Worm (Caenorhabditis elegans): Measurements from ENCODE around the gene F15H10.12.

Gene F15H10.12

DNA sequence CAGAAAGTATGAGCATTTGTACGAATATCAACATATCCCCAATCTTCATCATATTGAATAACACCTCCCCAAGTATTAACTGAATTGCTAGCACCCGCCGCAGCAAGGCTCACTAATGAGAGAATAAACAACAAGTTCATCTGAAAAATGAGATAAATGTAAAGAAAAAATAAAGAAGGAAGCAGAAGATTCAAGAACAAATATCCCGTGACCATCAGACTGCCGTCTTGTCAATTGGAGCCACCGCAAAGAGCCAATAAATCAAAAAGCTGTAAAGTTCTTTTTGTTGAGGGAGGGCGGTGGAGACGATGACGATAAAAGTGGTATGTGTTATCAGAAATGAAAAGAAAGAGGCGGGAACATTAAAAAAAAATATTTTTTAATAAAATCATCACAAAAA is 43.6 kb upstream of the F15H10.12 start, which contains the start of gene Y32F6A.5 (continued):
- TF ChIP-seq zip-2 (tag; optimal IDR thresholded peaks at IDR 0.05): no peak
- TF ChIP-seq hlh-30 (tag; optimal IDR thresholded peaks at IDR 0.05; ENCODE audit: insufficient read depth): no peak

DNA sequence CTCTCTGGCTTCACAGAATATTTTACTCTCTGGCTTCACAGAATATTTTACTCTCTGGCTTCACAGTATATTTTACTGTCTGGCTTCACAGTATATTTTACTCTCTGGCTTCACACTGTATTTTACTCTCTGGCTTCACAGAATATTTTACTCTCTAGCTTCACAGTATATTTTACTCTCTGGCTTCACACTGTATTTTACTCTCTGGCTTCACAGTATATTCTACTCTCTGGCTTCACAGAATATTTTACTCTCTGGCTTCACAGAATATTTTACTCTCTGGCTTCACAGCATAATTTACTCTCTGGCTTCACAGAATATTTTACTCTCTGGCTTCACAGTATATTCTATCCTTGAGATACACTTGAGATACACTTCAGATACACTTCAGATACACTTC is 40.5 kb upstream of the F15H10.12 start:
- 0 out of 2 replicates have a peak, but pooled peaks have one; percentile 22 for TF ChIP-seq mxl-2 (GFP tag; conservative IDR thresholded peaks at IDR 0.05)
- peak; percentile 61; the same call in 1 of the 2 replicates for TF ChIP-seq Y105C5A.15 (GFP tag; IDR thresholded peaks at IDR 0.05)
- peak in 1 of 2 experiments; percentile 74; a peak in 1 of 4 replicates for TF ChIP-seq madf-5 (GFP tag; IDR thresholded peaks at IDR 0.05)
- TF ChIP-seq ctbp-1 (GFP tag; IDR thresholded peaks at IDR 0.05): 0 out of 2 replicates have a peak, but pooled peaks have one; percentile 11
- peak; percentile 89 for TF ChIP-seq F26F4.8 (GFP tag; conservative IDR thresholded peaks at IDR 0.05)
- TF ChIP-seq lin-1 (GFP tag; IDR thresholded peaks at IDR 0.05): 0 out of 2 replicates have a peak, but pooled peaks have one; percentile 16
- TF ChIP-seq lim-7 (GFP tag; IDR thresholded peaks at IDR 0.05): peak; percentile 62; the same call in 1 of the 2 replicates

DNA sequence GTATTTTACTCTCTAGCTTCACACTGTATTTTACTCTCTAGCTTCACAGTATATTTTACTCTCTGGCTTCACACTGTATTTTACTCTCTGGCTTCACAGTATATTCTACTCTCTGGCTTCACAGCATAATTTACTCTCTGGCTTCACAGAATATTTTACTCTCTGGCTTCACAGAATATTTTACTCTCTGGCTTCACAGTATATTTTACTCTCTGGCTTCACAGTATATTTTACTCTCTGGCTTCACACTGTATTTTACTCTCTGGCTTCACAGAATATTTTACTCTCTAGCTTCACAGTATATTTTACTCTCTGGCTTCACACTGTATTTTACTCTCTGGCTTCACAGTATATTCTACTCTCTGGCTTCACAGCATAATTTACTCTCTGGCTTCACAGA is 40.1 kb upstream of the F15H10.12 start:
- 0 out of 2 replicates have a peak, but pooled peaks have one; percentile 9 for TF ChIP-seq dmd-6 (GFP tag; IDR thresholded peaks at IDR 0.05)

DNA sequence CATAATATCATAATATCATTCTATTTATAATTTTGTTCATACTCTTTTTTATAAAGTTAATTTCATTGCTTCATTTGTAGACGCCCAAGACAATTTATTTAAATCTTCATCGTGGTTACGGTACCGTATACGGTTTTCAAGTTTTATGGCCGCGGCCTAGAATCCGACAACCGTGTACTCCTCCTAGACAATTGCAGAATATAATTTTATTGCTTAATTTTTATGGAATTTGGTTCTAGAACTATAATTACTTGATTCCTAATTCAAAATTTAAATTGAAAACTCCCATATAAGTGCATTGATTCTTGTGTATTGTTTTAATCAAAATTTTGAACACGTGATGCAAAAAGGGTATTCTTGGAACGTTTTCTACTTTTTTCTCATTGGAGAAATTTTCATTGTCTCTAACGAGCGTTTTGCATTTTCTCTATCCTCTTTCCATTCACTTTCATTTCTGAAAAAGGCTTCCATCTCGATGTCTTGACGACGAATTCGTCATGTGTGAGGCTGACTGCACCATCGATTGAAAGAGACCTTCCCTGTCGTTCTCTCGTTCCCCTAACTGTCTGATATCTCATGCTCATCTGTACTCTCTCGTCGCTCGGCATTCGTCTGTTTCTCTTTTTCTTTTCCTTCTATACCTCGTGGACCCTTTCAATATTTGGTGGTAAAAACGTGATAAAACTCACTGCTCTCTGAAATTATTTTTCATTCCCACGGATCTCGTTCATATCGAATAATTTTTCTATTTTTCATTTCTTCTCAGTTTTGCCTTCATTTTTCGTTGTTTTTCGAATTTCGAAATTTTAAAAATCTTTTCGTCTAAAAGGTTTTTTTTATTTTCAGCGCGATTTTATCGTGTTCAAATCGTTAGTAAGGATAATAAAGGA is 31.5 kb upstream of the F15H10.12 start, which contains the start of gene pap-1:
Gene pap-1 (plus strand): TSS at position 840 of the 890 bp plus-strand sequence.
- no peak for TF ChIP-seq Y75B8A.6 (GFP tag; IDR thresholded peaks at IDR 0.05)
- no peak for TF ChIP-seq F37D6.2 (tag; optimal IDR thresholded peaks at IDR 0.05)
- no peak for TF ChIP-seq snpc-1.2 (GFP tag; IDR thresholded peaks at IDR 0.05)
- TF ChIP-seq hmg-1.1 (GFP tag; IDR thresholded peaks at IDR 0.05): no peak
- TF ChIP-seq nhr-28 (tag; optimal IDR thresholded peaks at IDR 0.05): no peak
- TF ChIP-seq daf-19 (GFP tag; conservative IDR thresholded peaks at IDR 0.05): no peak
- TF ChIP-seq hif-1 (tag; optimal IDR thresholded peaks at IDR 0.05): peak in 1 of 2 experiments; percentile 25
- TF ChIP-seq zfp-2 (tag; optimal IDR thresholded peaks at IDR 0.05): no peak
- no peak for TF ChIP-seq dmd-8 (GFP tag; IDR thresholded peaks at IDR 0.05)
- no peak for TF ChIP-seq zip-11 (GFP tag; IDR thresholded peaks at IDR 0.05)
- peak; percentile 75 for TF ChIP-seq mes-2 (tag; optimal IDR thresholded peaks at IDR 0.05; ENCODE audit: poor library complexity, severe bottlenecking)
- TF ChIP-seq nhr-42 (GFP tag; IDR thresholded peaks at IDR 0.05): no peak
- peak; percentile 28 for TF ChIP-seq mxl-3 (GFP tag; optimal IDR thresholded peaks at IDR 0.05)
- TF ChIP-seq F49E8.2 (tag; optimal IDR thresholded peaks at IDR 0.05; ENCODE audit: borderline replicate concordance): no peak
- no peak for TF ChIP-seq skn-1 (tag; optimal IDR thresholded peaks at IDR 0.05)
- TF ChIP-seq ZK546.5 (tag; optimal IDR thresholded peaks at IDR 0.05): no peak
- TF ChIP-seq ceh-82 (tag; optimal IDR thresholded peaks at IDR 0.05): no peak
- no peak for TF ChIP-seq dmd-9 (GFP tag; IDR thresholded peaks at IDR 0.05)
- no peak for TF ChIP-seq T26A8.4 (GFP tag; IDR thresholded peaks at IDR 0.05)
- TF ChIP-seq aha-1 (tag): peak; percentile 15
- no peak for TF ChIP-seq vab-7 (GFP tag; IDR thresholded peaks at IDR 0.05)
- TF ChIP-seq mxl-2 (GFP tag; conservative IDR thresholded peaks at IDR 0.05): no peak
- TF ChIP-seq nhr-111 (GFP tag; optimal IDR thresholded peaks at IDR 0.05): no peak
- no peak for TF ChIP-seq ctbp-1 (GFP tag; IDR thresholded peaks at IDR 0.05)
- TF ChIP-seq mdt-29 (GFP tag; IDR thresholded peaks at IDR 0.05): no peak
- TF ChIP-seq nhr-237 (tag; optimal IDR thresholded peaks at IDR 0.05): no peak
- no peak for TF ChIP-seq Y5F2A.4 (GFP tag; optimal IDR thresholded peaks at IDR 0.05)
- TF ChIP-seq F10B5.3 (tag; optimal IDR thresholded peaks at IDR 0.05): no peak
- TF ChIP-seq daf-8 (GFP tag; IDR thresholded peaks at IDR 0.05): no peak
- TF ChIP-seq jun-1 (tag; optimal IDR thresholded peaks at IDR 0.05): no peak
- TF ChIP-seq lin-1 (GFP tag; IDR thresholded peaks at IDR 0.05): no peak
- no peak for TF ChIP-seq D1046.2 (GFP tag; IDR thresholded peaks at IDR 0.05)
- peak; percentile 6 for TF ChIP-seq unc-130 (GFP tag; optimal IDR thresholded peaks at IDR 0.05)
- TF ChIP-seq unc-39 (tag; optimal IDR thresholded peaks at IDR 0.05): no peak
- TF ChIP-seq lin-29 (GFP tag; IDR thresholded peaks at IDR 0.05): no peak
- no peak for TF ChIP-seq F44E2.7 (GFP tag; IDR thresholded peaks at IDR 0.05)
